Fruit fly (Drosophila melanogaster) whole organism, embryonic: ENCODE data around the gene ClpX.

Source experiments
- Asciz ChIP-seq: fragments of 200-800 bp; sonication (Bioruptor generic); optimal IDR thresholded peaks from 2 replicates; lab custom pipeline; 2017; ENCODE audit warnings: missing biosample characterization, mild to moderate bottlenecking, missing genetic modification characterization, missing genetic modification reagents
- B-H1 ChIP-seq: fragments of 200-800 bp; sonication (Bioruptor generic); IDR thresholded peaks from 3 replicates; pipeline ENCODE4 v1.3.6; 2022; ENCODE audit warnings: missing biosample characterization, missing genetic modification characterization
- BtbVII ChIP-seq: fragments of 200-800 bp; sonication (Bioruptor generic); optimal IDR thresholded peaks from 3 replicates; lab custom pipeline; 2017; ENCODE audit warnings: missing biosample characterization, mild to moderate bottlenecking, missing genetic modification characterization
- CG1024 ChIP-seq: fragments of 200-800 bp; sonication (Bioruptor generic); IDR thresholded peaks from 2 replicates; pipeline ENCODE4 v1.3.6; 2022; ENCODE audit warnings: missing biosample characterization, missing genetic modification characterization
- CG10431 ChIP-seq: fragments of 200-800 bp; sonication (Bioruptor generic); optimal IDR thresholded peaks from 3 replicates; lab custom pipeline; 2018; ENCODE audit warnings: missing biosample characterization, mild to moderate bottlenecking, missing genetic modification characterization
- CG10959 ChIP-seq: fragments of 200-800 bp; sonication (Bioruptor generic); IDR thresholded peaks from 2 replicates; pipeline ENCODE4 v1.3.6; 2022; ENCODE audit warnings: missing biosample characterization, missing genetic modification characterization
- CG13424 ChIP-seq: fragments of 200-800 bp; sonication (Bioruptor generic); optimal IDR thresholded peaks from 2 replicates; lab custom pipeline; 2019; ENCODE audit warnings: missing biosample characterization, mild to moderate bottlenecking, missing genetic modification characterization, moderate library complexity
- CG17612 ChIP-seq: fragments of 200-800 bp; sonication (Bioruptor generic); IDR thresholded peaks from 2 replicates; pipeline ENCODE4 v1.3.6; 2022; ENCODE audit warnings: missing biosample characterization, missing genetic modification characterization
- CG18619 ChIP-seq: fragments of 200-800 bp; sonication (Bioruptor generic); optimal IDR thresholded peaks from 3 replicates; lab custom pipeline; 2017; ENCODE audit warnings: missing biosample characterization, mild to moderate bottlenecking, missing genetic modification characterization
- CG34376 ChIP-seq: fragments of 200-800 bp; sonication (Bioruptor generic); optimal IDR thresholded peaks from 2 replicates; lab custom pipeline; 2018; ENCODE audit warnings: missing biosample characterization, mild to moderate bottlenecking, missing genetic modification characterization
- CG43689 ChIP-seq: fragments of 200-800 bp; sonication (Bioruptor generic); IDR thresholded peaks from 2 replicates; pipeline ENCODE4 v1.3.6; 2022; ENCODE audit warnings: missing biosample characterization, missing genetic modification characterization
- CG5180 ChIP-seq: fragments of 200-800 bp; sonication (Bioruptor generic); optimal IDR thresholded peaks from 3 replicates; lab custom pipeline; 2017; ENCODE audit warnings: missing biosample characterization, missing genetic modification characterization, mild to moderate bottlenecking, moderate library complexity, missing genetic modification reagents
- CG7839 ChIP-seq: fragments of 200-800 bp; sonication (Bioruptor generic); optimal IDR thresholded peaks from 3 replicates; lab custom pipeline; 2018; ENCODE audit warnings: missing biosample characterization, mild to moderate bottlenecking, missing genetic modification characterization, moderate library complexity
- CG7987 ChIP-seq: fragments of 200-800 bp; sonication (Bioruptor generic); optimal IDR thresholded peaks from 2 replicates; lab custom pipeline; 2018; ENCODE audit warnings: missing biosample characterization, mild to moderate bottlenecking, missing genetic modification characterization, moderate library complexity
- CG9727 ChIP-seq: fragments of 200-800 bp; sonication (Bioruptor generic); optimal IDR thresholded peaks from 3 replicates; lab custom pipeline; 2017; ENCODE audit warnings: missing biosample characterization, mild to moderate bottlenecking, missing genetic modification characterization
- D ChIP-seq, 2 experiments: fragments of 200-800 bp in 1 of 2; fragments of >200 bp in 1 of 2; sonication (Bioruptor generic) in 1 of 2; optimal IDR thresholded peaks; 2 replicates in 1 of 2; 3 replicates in 1 of 2; lab custom pipeline; 2017; ENCODE audit warnings: mild to moderate bottlenecking in 1 of 2, missing biosample characterization in 1 of 2, missing genetic modification characterization in 1 of 2, missing genetic modification reagents in 1 of 2
- Dref ChIP-seq: fragments of 200-800 bp; sonication (Bioruptor generic); IDR thresholded peaks from 2 replicates; pipeline ENCODE4 v1.3.6; 2022; ENCODE audit warnings: missing biosample characterization, missing genetic modification characterization
- Ets97D ChIP-seq: fragments of 200-800 bp; sonication (Bioruptor generic); optimal IDR thresholded peaks from 3 replicates; lab custom pipeline; 2016; ENCODE audit warnings: missing biosample characterization, missing genetic modification characterization
- Fer1 ChIP-seq: fragments of 200-800 bp; sonication (Bioruptor generic); optimal IDR thresholded peaks from 2 replicates; lab custom pipeline; 2017; ENCODE audit warnings: missing biosample characterization, mild to moderate bottlenecking, missing genetic modification characterization
- GATAe ChIP-seq: fragments of 200-800 bp; sonication (Bioruptor generic); conservative IDR thresholded peaks from 2 replicates; pipeline ENCODE4 v1.3.6; 2022; ENCODE audit warnings: missing biosample characterization, missing genetic modification characterization
- HLH3B ChIP-seq: fragments of 200-800 bp; sonication (Bioruptor generic); IDR thresholded peaks from 2 replicates; pipeline ENCODE4 v1.3.6; 2022; ENCODE audit warnings: missing biosample characterization, missing genetic modification characterization
- HmgZ ChIP-seq: fragments of 200-800 bp; sonication (Bioruptor generic); optimal IDR thresholded peaks from 2 replicates; lab custom pipeline; 2018; ENCODE audit warnings: missing biosample characterization, mild to moderate bottlenecking, missing genetic modification characterization
- Hsf ChIP-seq: fragments of 200-800 bp; sonication (Bioruptor generic); optimal IDR thresholded peaks from 3 replicates; lab custom pipeline; 2016; ENCODE audit warnings: missing biosample characterization, missing genetic modification characterization
- NfI ChIP-seq: fragments of 200-800 bp; sonication (Bioruptor generic); optimal IDR thresholded peaks from 3 replicates; lab custom pipeline; 2018; ENCODE audit warnings: missing biosample characterization, mild to moderate bottlenecking, missing genetic modification characterization, moderate library complexity
- Poxn ChIP-seq: fragments of 200-800 bp; sonication (Bioruptor generic); IDR thresholded peaks from 2 replicates; pipeline ENCODE4 v1.3.6; 2022; ENCODE audit warnings: missing biosample characterization, missing genetic modification characterization
- Sox102F ChIP-seq: fragments of 200-800 bp; sonication (Bioruptor generic); optimal IDR thresholded peaks from 2 replicates; lab custom pipeline; 2018; ENCODE audit warnings: missing biosample characterization, mild to moderate bottlenecking, missing genetic modification characterization, moderate library complexity
- Ssrp ChIP-seq: fragments of 200-800 bp; sonication (Bioruptor generic); optimal IDR thresholded peaks from 2 replicates; lab custom pipeline; 2018; ENCODE audit warnings: missing biosample characterization, mild to moderate bottlenecking, missing genetic modification characterization, moderate library complexity
- bigmax ChIP-seq: fragments of 200-800 bp; sonication (Bioruptor generic); optimal IDR thresholded peaks from 2 replicates; lab custom pipeline; 2018; ENCODE audit warnings: missing biosample characterization, mild to moderate bottlenecking, missing genetic modification characterization
- caup ChIP-seq: fragments of 200-800 bp; sonication (Bioruptor generic); optimal IDR thresholded peaks from 3 replicates; lab custom pipeline; 2017; ENCODE audit warnings: missing biosample characterization, mild to moderate bottlenecking, missing genetic modification characterization, moderate library complexity; ENCODE audit not compliant: severe bottlenecking
- chif ChIP-seq, 2 experiments: fragments of 200-800 bp; sonication (Bioruptor generic); optimal IDR thresholded peaks; 3 replicates each; lab custom pipeline; 2016; ENCODE audit warnings: missing biosample characterization in 2 of 2, missing genetic modification characterization in 2 of 2
- dimm ChIP-seq: fragments of 200-800 bp; sonication (Bioruptor generic); IDR thresholded peaks from 2 replicates; pipeline ENCODE4 v1.3.6; 2022; ENCODE audit warnings: missing biosample characterization, missing genetic modification characterization
- dm ChIP-seq: fragments of 200-800 bp; sonication (Bioruptor generic); optimal IDR thresholded peaks from 3 replicates; lab custom pipeline; 2016; ENCODE audit warnings: missing biosample characterization, missing genetic modification characterization
- dysf ChIP-seq: fragments of 200-800 bp; sonication (Bioruptor generic); IDR thresholded peaks from 3 replicates; pipeline ENCODE4 v1.3.6; 2022; ENCODE audit warnings: missing biosample characterization, missing genetic modification characterization
- ewg ChIP-seq: fragments of 200-800 bp; sonication (Bioruptor generic); optimal IDR thresholded peaks from 3 replicates; lab custom pipeline; 2017; ENCODE audit warnings: mild to moderate bottlenecking, missing biosample characterization, missing genetic modification reagents, missing genetic modification characterization
- fd64A ChIP-seq: fragments of 200-800 bp; sonication (Bioruptor generic); optimal IDR thresholded peaks from 3 replicates; lab custom pipeline; 2018; ENCODE audit warnings: missing biosample characterization, mild to moderate bottlenecking, missing genetic modification characterization
- grau ChIP-seq: fragments of 200-800 bp; optimal IDR thresholded peaks from 3 replicates; lab custom pipeline; 2019; ENCODE audit warnings: missing biosample characterization, mild to moderate bottlenecking, missing genetic modification characterization, moderate library complexity
- grn ChIP-seq: fragments of 200-800 bp; sonication (Bioruptor generic); optimal IDR thresholded peaks from 3 replicates; lab custom pipeline; 2017; ENCODE audit warnings: missing biosample characterization, missing genetic modification characterization
- gsb ChIP-seq: fragments of 200-800 bp; sonication (Bioruptor generic); IDR thresholded peaks from 2 replicates; pipeline ENCODE4 v1.3.6; 2022; ENCODE audit warnings: missing biosample characterization, missing genetic modification characterization
- ind ChIP-seq: fragments of 200-800 bp; sonication (Bioruptor generic); optimal IDR thresholded peaks from 3 replicates; lab custom pipeline; 2016; ENCODE audit warnings: missing biosample characterization, missing genetic modification characterization
- kay ChIP-seq: fragments of 200-800 bp; sonication (Bioruptor generic); optimal IDR thresholded peaks from 2 replicates; lab custom pipeline; 2016; ENCODE audit warnings: missing biosample characterization, missing genetic modification characterization
- knrl ChIP-seq: fragments of 200-800 bp; sonication (Bioruptor generic); IDR thresholded peaks from 3 replicates; pipeline ENCODE4 v1.3.6; 2022; ENCODE audit warnings: missing biosample characterization, missing genetic modification characterization; ENCODE audit not compliant: partially characterized antibody
- mam ChIP-seq: fragments of 200-800 bp; sonication (Bioruptor generic); optimal IDR thresholded peaks from 3 replicates; lab custom pipeline; 2016; ENCODE audit warnings: missing biosample characterization, missing genetic modification characterization
- onecut ChIP-seq: fragments of 200-800 bp; sonication (Bioruptor generic); IDR thresholded peaks from 2 replicates; pipeline ENCODE4 v1.3.6; 2022; ENCODE audit warnings: missing biosample characterization, missing genetic modification characterization
- pros ChIP-seq: fragments of 200-800 bp; sonication (Bioruptor generic); optimal IDR thresholded peaks from 3 replicates; lab custom pipeline; 2019; ENCODE audit warnings: missing biosample characterization, mild to moderate bottlenecking, missing genetic modification characterization, moderate library complexity
- sima ChIP-seq: fragments of 200-800 bp; sonication (Bioruptor generic); optimal IDR thresholded peaks from 2 replicates; lab custom pipeline; 2016; ENCODE audit warnings: missing biosample characterization, missing genetic modification characterization
- sisA ChIP-seq: fragments of 200-800 bp; sonication (Bioruptor generic); IDR thresholded peaks from 2 replicates; pipeline ENCODE4 v1.3.6; 2022; ENCODE audit warnings: missing biosample characterization, missing genetic modification characterization
- tll ChIP-seq, 2 experiments: fragments of 200-800 bp in 1 of 2; fragments of >200 bp in 1 of 2; sonication (Bioruptor generic) in 1 of 2; optimal IDR thresholded peaks; 2 replicates each; lab custom pipeline; 2017 to 2019; ENCODE audit warnings: missing biosample characterization in 2 of 2, missing genetic modification characterization in 2 of 2, mild to moderate bottlenecking in 1 of 2, moderate library complexity in 1 of 2
- tup ChIP-seq: fragments of 200-800 bp; sonication (Bioruptor generic); optimal IDR thresholded peaks from 2 replicates; lab custom pipeline; 2016; ENCODE audit warnings: missing biosample characterization, mild to moderate bottlenecking, missing genetic modification characterization, moderate library complexity
- yki ChIP-seq: fragments of >200 bp; optimal IDR thresholded peaks from 3 replicates; lab custom pipeline; 2018
- zen ChIP-seq: fragments of 200-800 bp; sonication (Bioruptor generic); optimal IDR thresholded peaks from 3 replicates; lab custom pipeline; 2018; ENCODE audit warnings: missing biosample characterization, mild to moderate bottlenecking, missing genetic modification characterization, moderate library complexity

Gene ClpX

dm6 chr3R:19890340-19890998, 13.0 kb downstream of the ClpX start, which contains the start of gene CG4733 (continued):
- no peak for TF ChIP-seq ind
- TF ChIP-seq yki, result no peak
- TF ChIP-seq CG9727 (GFP tag; lab: Kevin White, UChicago), result no peak
- no peak for TF ChIP-seq pros
- no peak for TF ChIP-seq mam (GFP tag; lab: Kevin White, UChicago)
- no peak for TF ChIP-seq Ets97D (GFP tag; lab: Kevin White, UChicago)
- TF ChIP-seq GATAe (GFP tag; lab: Robert Waterston, UW), result no peak
- no peak for TF ChIP-seq Poxn (GFP tag; lab: Robert Waterston, UW)
- no peak for TF ChIP-seq Sox102F
- no peak for TF ChIP-seq CG10431 (GFP tag; lab: Kevin White, UChicago)
- TF ChIP-seq knrl (GFP tag; lab: Robert Waterston, UW), result no peak
- TF ChIP-seq fd64A (GFP tag; lab: Kevin White, UChicago), result no peak
- no peak for TF ChIP-seq CG43689 (GFP tag; lab: Robert Waterston, UW)
- TF ChIP-seq CG17612 (GFP tag; lab: Robert Waterston, UW), result no peak
- no peak for TF ChIP-seq onecut (GFP tag; lab: Robert Waterston, UW)
- TF ChIP-seq CG7987 (GFP tag; lab: Kevin White, UChicago), result no peak
- TF ChIP-seq bigmax (GFP tag; lab: Kevin White, UChicago), result no peak
- TF ChIP-seq CG13424 (tag; lab: Kevin White, UChicago), result peak; percentile 26
- TF ChIP-seq ewg (GFP tag; lab: Kevin White, UChicago), result no peak
- TF ChIP-seq CG1024 (GFP tag; lab: Robert Waterston, UW), result no peak
- no peak for TF ChIP-seq B-H1 (GFP tag; lab: Robert Waterston, UW)
- no peak for TF ChIP-seq dimm (GFP tag; lab: Robert Waterston, UW)
- TF ChIP-seq sima, result no peak
- no peak for TF ChIP-seq gsb (GFP tag; lab: Robert Waterston, UW)
- no peak for TF ChIP-seq Asciz
- TF ChIP-seq Fer1 (GFP tag; lab: Kevin White, UChicago), result no peak
- TF ChIP-seq D (optimal IDR thresholded peaks at IDR 0.05; lab: Kevin White, UChicago), result no peak
- no peak for TF ChIP-seq D (GFP tag; optimal IDR thresholded peaks at IDR 0.05; lab: Kevin White, UChicago)
- TF ChIP-seq tll (GFP tag; optimal IDR thresholded peaks at IDR 0.05; lab: Kevin White, UChicago), result no peak
- no peak for TF ChIP-seq CG5180 (GFP tag; lab: Kevin White, UChicago)
- TF ChIP-seq zen (tag; lab: Kevin White, UChicago), result no peak
- TF ChIP-seq sisA, result no peak
- no peak for TF ChIP-seq dysf (GFP tag; lab: Robert Waterston, UW)
- no peak for TF ChIP-seq grn (GFP tag; lab: Kevin White, UChicago)
- TF ChIP-seq Hsf (GFP tag; lab: Kevin White, UChicago), result no peak
- TF ChIP-seq CG34376 (GFP tag; lab: Kevin White, UChicago), result no peak
- TF ChIP-seq HmgZ (tag; lab: Kevin White, UChicago), result no peak
- no peak for TF ChIP-seq caup (GFP tag; lab: Kevin White, UChicago)
- TF ChIP-seq kay (GFP tag; lab: Kevin White, UChicago), result no peak
- TF ChIP-seq grau, result peak; percentile 48
- peak; percentile 8 for TF ChIP-seq NfI
- TF ChIP-seq chif (GFP tag; optimal IDR thresholded peaks at IDR 0.05; lab: Kevin White, UChicago), result no peak
- TF ChIP-seq CG10959 (GFP tag; lab: Robert Waterston, UW), result no peak
- no peak for TF ChIP-seq tup
- no peak for TF ChIP-seq BtbVII (GFP tag; lab: Kevin White, UChicago)
- no peak for TF ChIP-seq HLH3B (GFP tag; lab: Robert Waterston, UW)
- TF ChIP-seq dm (GFP tag; lab: Kevin White, UChicago), result no peak
- no peak for TF ChIP-seq Dref (GFP tag; lab: Robert Waterston, UW)
- peak; percentile 18 for TF ChIP-seq Ssrp
- TF ChIP-seq CG7839, result peak; percentile 10
- TF ChIP-seq CG18619 (GFP tag; lab: Kevin White, UChicago), result no peak
